Fruit fly (Drosophila melanogaster) whole organism, embryonic: ENCODE results near the gene dgt1.

Experiments used
- Aef1 ChIP-seq: fragments of 200-800 bp; sonication (Bioruptor generic); IDR thresholded peaks from 3 replicates; pipeline ENCODE4 v1.3.6; 2022; ENCODE audit warnings: missing biosample characterization, missing genetic modification characterization
- CG10267 ChIP-seq: fragments of 200-800 bp; sonication (Bioruptor generic); optimal IDR thresholded peaks from 2 replicates; lab custom pipeline; 2018; ENCODE audit warnings: missing biosample characterization, mild to moderate bottlenecking, missing genetic modification characterization, moderate library complexity
- CG10959 ChIP-seq: fragments of 200-800 bp; sonication (Bioruptor generic); IDR thresholded peaks from 2 replicates; pipeline ENCODE4 v1.3.6; 2022; ENCODE audit warnings: missing biosample characterization, missing genetic modification characterization
- CG11085 ChIP-seq: fragments of 200-800 bp; sonication (Bioruptor generic); IDR thresholded peaks from 2 replicates; pipeline ENCODE4 v1.3.6; 2022; ENCODE audit warnings: missing biosample characterization, missing genetic modification characterization
- CG11456 ChIP-seq: fragments of 200-800 bp; sonication (Bioruptor generic); IDR thresholded peaks from 3 replicates; pipeline ENCODE4 v1.3.6; 2022; ENCODE audit warnings: missing biosample characterization, missing genetic modification characterization
- CG12219 ChIP-seq: fragments of 200-800 bp; sonication (Bioruptor generic); optimal IDR thresholded peaks from 3 replicates; lab custom pipeline; 2018; ENCODE audit warnings: missing biosample characterization, mild to moderate bottlenecking, missing genetic modification characterization
- CG13775 ChIP-seq: fragments of 200-800 bp; sonication (Bioruptor generic); optimal IDR thresholded peaks from 3 replicates; lab custom pipeline; 2017; ENCODE audit warnings: missing biosample characterization, mild to moderate bottlenecking, missing genetic modification characterization
- CG15011 ChIP-seq: fragments of 200-800 bp; sonication (Bioruptor generic); optimal IDR thresholded peaks from 3 replicates; lab custom pipeline; 2018; ENCODE audit warnings: missing biosample characterization, mild to moderate bottlenecking, missing genetic modification characterization
- CG15269 ChIP-seq: fragments of 200-800 bp; sonication (Bioruptor generic); optimal IDR thresholded peaks from 2 replicates; lab custom pipeline; 2018; ENCODE audit warnings: missing biosample characterization, mild to moderate bottlenecking, missing genetic modification characterization, moderate library complexity
- CG17829 ChIP-seq: fragments of 200-800 bp; optimal IDR thresholded peaks from 2 replicates; lab custom pipeline; 2019; ENCODE audit warnings: missing biosample characterization, mild to moderate bottlenecking, missing genetic modification characterization, moderate library complexity
- CG2116 ChIP-seq: fragments of 200-800 bp; sonication (Bioruptor generic); optimal IDR thresholded peaks from 3 replicates; lab custom pipeline; 2018; ENCODE audit warnings: missing biosample characterization, mild to moderate bottlenecking, missing genetic modification characterization
- CG2202 ChIP-seq: fragments of 200-800 bp; sonication (Bioruptor generic); optimal IDR thresholded peaks from 2 replicates; lab custom pipeline; 2018; ENCODE audit warnings: missing biosample characterization, mild to moderate bottlenecking, missing genetic modification characterization
- CG2678 ChIP-seq: fragments of 200-800 bp; sonication (Bioruptor generic); optimal IDR thresholded peaks from 3 replicates; lab custom pipeline; 2019; ENCODE audit warnings: missing biosample characterization, mild to moderate bottlenecking, missing genetic modification characterization, moderate library complexity
- CG30020 ChIP-seq: fragments of 200-800 bp; optimal IDR thresholded peaks from 2 replicates; lab custom pipeline; 2019; ENCODE audit warnings: missing biosample characterization, mild to moderate bottlenecking, missing genetic modification characterization, moderate library complexity
- CG32532 ChIP-seq: fragments of 200-800 bp; sonication (Bioruptor generic); IDR thresholded peaks from 2 replicates; pipeline ENCODE4 v1.3.6; 2022; ENCODE audit warnings: missing biosample characterization, missing genetic modification characterization
- CG4360 ChIP-seq: fragments of 200-800 bp; sonication (Bioruptor generic); IDR thresholded peaks from 2 replicates; pipeline ENCODE4 v1.3.6; 2022; ENCODE audit warnings: missing biosample characterization, missing genetic modification characterization
- CG4707 ChIP-seq: fragments of 200-800 bp; sonication (Bioruptor generic); optimal IDR thresholded peaks from 2 replicates; lab custom pipeline; 2018; ENCODE audit warnings: missing biosample characterization, mild to moderate bottlenecking, missing genetic modification characterization, moderate library complexity
- CG6175 ChIP-seq: fragments of 200-800 bp; sonication (Bioruptor generic); IDR thresholded peaks from 3 replicates; pipeline ENCODE4 v1.3.6; 2022; ENCODE audit warnings: missing biosample characterization, missing genetic modification characterization
- CG6813 ChIP-seq: fragments of 200-800 bp; sonication (Bioruptor generic); optimal IDR thresholded peaks from 2 replicates; lab custom pipeline; 2017; ENCODE audit warnings: missing biosample characterization, missing genetic modification characterization, mild to moderate bottlenecking, moderate library complexity, missing genetic modification reagents
- CG7839 ChIP-seq: fragments of 200-800 bp; sonication (Bioruptor generic); optimal IDR thresholded peaks from 3 replicates; lab custom pipeline; 2018; ENCODE audit warnings: missing biosample characterization, mild to moderate bottlenecking, missing genetic modification characterization, moderate library complexity
- CG9817 ChIP-seq: fragments of 200-800 bp; sonication (Bioruptor generic); optimal IDR thresholded peaks from 2 replicates; lab custom pipeline; 2018; ENCODE audit warnings: missing biosample characterization, mild to moderate bottlenecking, missing genetic modification characterization, moderate library complexity
- D ChIP-seq, 2 experiments: fragments of 200-800 bp in 1 of 2; fragments of >200 bp in 1 of 2; sonication (Bioruptor generic) in 1 of 2; optimal IDR thresholded peaks; 2 replicates in 1 of 2; 3 replicates in 1 of 2; lab custom pipeline; 2017; ENCODE audit warnings: mild to moderate bottlenecking in 1 of 2, missing biosample characterization in 1 of 2, missing genetic modification characterization in 1 of 2, missing genetic modification reagents in 1 of 2
- Dfd ChIP-seq, 2 experiments: fragments of >200 bp; optimal IDR thresholded peaks; 2 replicates each; lab custom pipeline; 2017; ENCODE audit warnings: missing biosample characterization in 2 of 2, missing genetic modification characterization in 2 of 2
- Drgx ChIP-seq: fragments of 200-800 bp; sonication (Bioruptor generic); IDR thresholded peaks from 2 replicates; pipeline ENCODE4 v1.3.6; 2022; ENCODE audit warnings: missing biosample characterization, missing genetic modification characterization
- Eip74EF ChIP-seq, 2 experiments: fragments of 200-800 bp in 1 of 2; fragments of >200 bp in 1 of 2; sonication (Bioruptor generic) in 1 of 2; optimal IDR thresholded peaks; 2 replicates each; lab custom pipeline; 2017 to 2019; ENCODE audit warnings: missing biosample characterization in 2 of 2, missing genetic modification characterization in 2 of 2, mild to moderate bottlenecking in 1 of 2, moderate library complexity in 1 of 2
- Gug ChIP-seq: fragments of 200-800 bp; sonication (Bioruptor generic); IDR thresholded peaks from 4 replicates; pipeline ENCODE4 v1.3.6; 2022; ENCODE audit warnings: missing biosample characterization, missing genetic modification characterization
- HmgD ChIP-seq: fragments of 200-800 bp; sonication (Bioruptor generic); optimal IDR thresholded peaks from 3 replicates; lab custom pipeline; 2016; ENCODE audit warnings: missing biosample characterization, missing genetic modification characterization
- Hmr ChIP-seq: fragments of 200-800 bp; sonication (Bioruptor generic); optimal IDR thresholded peaks from 3 replicates; lab custom pipeline; 2017; ENCODE audit warnings: mild to moderate bottlenecking, missing biosample characterization, missing genetic modification reagents, missing genetic modification characterization
- NFAT ChIP-seq: fragments of 200-800 bp; sonication (Bioruptor generic); IDR thresholded peaks from 2 replicates; pipeline ENCODE4 v1.3.6; 2022; ENCODE audit warnings: missing biosample characterization, missing genetic modification characterization
- Sry-β ChIP-seq: fragments of 200-800 bp; sonication (Bioruptor generic); optimal IDR thresholded peaks from 2 replicates; lab custom pipeline; 2018; ENCODE audit warnings: missing biosample characterization, mild to moderate bottlenecking, missing genetic modification characterization, moderate library complexity
- ash1 ChIP-seq: fragments of 200-800 bp; sonication (Bioruptor generic); optimal IDR thresholded peaks from 2 replicates; lab custom pipeline; 2018; ENCODE audit warnings: missing biosample characterization, mild to moderate bottlenecking, missing genetic modification characterization
- cad ChIP-seq: fragments of >200 bp; optimal IDR thresholded peaks from 2 replicates; lab custom pipeline; 2017; ENCODE audit warnings: missing biosample characterization, missing genetic modification characterization
- dysf ChIP-seq: fragments of 200-800 bp; sonication (Bioruptor generic); IDR thresholded peaks from 3 replicates; pipeline ENCODE4 v1.3.6; 2022; ENCODE audit warnings: missing biosample characterization, missing genetic modification characterization
- h ChIP-seq: fragments of >200 bp; optimal IDR thresholded peaks from 2 replicates; lab custom pipeline; 2017
- hkb ChIP-seq, 2 experiments: fragments of 200-800 bp in 1 of 2; fragments of >200 bp in 1 of 2; sonication (Bioruptor generic) in 1 of 2; IDR thresholded peaks in 1 of 2; optimal IDR thresholded peaks in 1 of 2; 2 replicates each; pipeline versions ENCODE4 v1.3.6 to Lab custom; 2017 to 2022; ENCODE audit warnings: missing biosample characterization in 1 of 2, missing genetic modification characterization in 1 of 2
- jigr1 ChIP-seq: fragments of 200-800 bp; sonication (Bioruptor generic); IDR thresholded peaks from 3 replicates; pipeline ENCODE4 v1.3.6; 2022; ENCODE audit warnings: missing biosample characterization, missing genetic modification characterization
- lmd ChIP-seq: fragments of 200-800 bp; sonication (Bioruptor generic); IDR thresholded peaks from 2 replicates; pipeline ENCODE4 v1.3.6; 2022; ENCODE audit warnings: missing biosample characterization, missing genetic modification characterization
- lola ChIP-seq, 3 experiments: fragments of >200 bp in 2 of 3; fragments of 200-800 bp in 1 of 3; sonication (Bioruptor generic) in 1 of 3; optimal IDR thresholded peaks; 2 replicates each; lab custom pipeline; 2017 to 2019; ENCODE audit warnings: missing biosample characterization in 3 of 3, missing genetic modification characterization in 3 of 3, mild to moderate bottlenecking in 1 of 3, moderate library complexity in 1 of 3
- mam ChIP-seq: fragments of 200-800 bp; sonication (Bioruptor generic); optimal IDR thresholded peaks from 3 replicates; lab custom pipeline; 2016; ENCODE audit warnings: missing biosample characterization, missing genetic modification characterization
- mld ChIP-seq: fragments of 200-800 bp; sonication (Bioruptor generic); IDR thresholded peaks from 3 replicates; pipeline ENCODE4 v1.3.6; 2022; ENCODE audit warnings: missing biosample characterization, missing genetic modification characterization; ENCODE audit not compliant: partially characterized antibody
- nerfin-1 ChIP-seq: fragments of 200-800 bp; sonication (Bioruptor generic); optimal IDR thresholded peaks from 3 replicates; lab custom pipeline; 2019; ENCODE audit warnings: missing biosample characterization, mild to moderate bottlenecking, missing genetic modification characterization, moderate library complexity
- pho ChIP-seq: fragments of 200-800 bp; sonication (Bioruptor generic); optimal IDR thresholded peaks from 2 replicates; lab custom pipeline; 2016; ENCODE audit warnings: missing biosample characterization, missing genetic modification characterization
- sim ChIP-seq: fragments of 200-800 bp; sonication (Bioruptor generic); IDR thresholded peaks from 2 replicates; pipeline ENCODE4 v1.3.6; 2022; ENCODE audit warnings: missing biosample characterization, missing genetic modification characterization
- sob ChIP-seq: fragments of 200-800 bp; sonication (Bioruptor generic); IDR thresholded peaks from 2 replicates; pipeline ENCODE4 v1.3.6; 2022; ENCODE audit warnings: missing biosample characterization, missing genetic modification characterization
- sqz ChIP-seq: fragments of 200-800 bp; sonication (Bioruptor generic); optimal IDR thresholded peaks from 3 replicates; lab custom pipeline; 2018; ENCODE audit warnings: missing biosample characterization, mild to moderate bottlenecking, missing genetic modification characterization
- tll ChIP-seq, 2 experiments: fragments of 200-800 bp in 1 of 2; fragments of >200 bp in 1 of 2; sonication (Bioruptor generic) in 1 of 2; optimal IDR thresholded peaks; 2 replicates each; lab custom pipeline; 2017 to 2019; ENCODE audit warnings: missing biosample characterization in 2 of 2, missing genetic modification characterization in 2 of 2, mild to moderate bottlenecking in 1 of 2, moderate library complexity in 1 of 2
- tx ChIP-seq: fragments of 200-800 bp; sonication (Bioruptor generic); optimal IDR thresholded peaks from 2 replicates; lab custom pipeline; 2016; ENCODE audit warnings: missing biosample characterization, missing genetic modification characterization
- wor ChIP-seq: fragments of 200-800 bp; sonication (Bioruptor generic); IDR thresholded peaks from 2 replicates; pipeline ENCODE4 v1.3.6; 2022; ENCODE audit warnings: missing biosample characterization, missing genetic modification characterization
- zen2 ChIP-seq: fragments of 200-800 bp; sonication (Bioruptor generic); IDR thresholded peaks from 3 replicates; pipeline ENCODE4 v1.3.6; 2022; ENCODE audit warnings: missing biosample characterization, missing genetic modification characterization; ENCODE audit not compliant: partially characterized antibody

The dgt1 gene

dm6 chr3R:29898588-29898987 is 41.3 kb upstream of the dgt1 start (continued):
- TF ChIP-seq CG2678 (tag; lab: Kevin White, UChicago): peak; percentile 19
- no peak for TF ChIP-seq CG2202 (tag; lab: Kevin White, UChicago)
- TF ChIP-seq mld (GFP tag; lab: Robert Waterston, UW): no peak
- no peak for TF ChIP-seq D (optimal IDR thresholded peaks at IDR 0.05; lab: Kevin White, UChicago)
- TF ChIP-seq D (GFP tag; optimal IDR thresholded peaks at IDR 0.05; lab: Kevin White, UChicago): no peak
- peak; percentile 19; the same call in 1 of the 2 replicates for TF ChIP-seq NFAT (GFP tag; lab: Robert Waterston, UW)
- TF ChIP-seq CG4707 (GFP tag; lab: Kevin White, UChicago): no peak
- no peak for TF ChIP-seq h (lab: Kevin White, UChicago)
- TF ChIP-seq dysf (GFP tag; lab: Robert Waterston, UW): peak; percentile 47; the same call in 1 of the 3 replicates
- no peak for TF ChIP-seq Eip74EF (GFP tag; optimal IDR thresholded peaks at IDR 0.05; lab: Kevin White, UChicago)
- TF ChIP-seq hkb (optimal IDR thresholded peaks at IDR 0.05; lab: Kevin White, UChicago): no peak
- 0 out of 2 replicates have a peak, but pooled peaks have one; percentile 7 for TF ChIP-seq hkb (GFP tag; IDR thresholded peaks at IDR 0.05; lab: Robert Waterston, UW)
- TF ChIP-seq CG11085: no peak
- no peak for TF ChIP-seq CG11456
- no peak for TF ChIP-seq CG10959 (GFP tag; lab: Robert Waterston, UW)
- TF ChIP-seq CG15269: peak; percentile 5
- TF ChIP-seq HmgD (GFP tag; lab: Kevin White, UChicago): no peak
- TF ChIP-seq sob (GFP tag; lab: Robert Waterston, UW): 0 out of 2 replicates have a peak, but pooled peaks have one; percentile 26
- TF ChIP-seq CG12219 (GFP tag; lab: Kevin White, UChicago): no peak
- TF ChIP-seq mam (GFP tag; lab: Kevin White, UChicago): no peak
- TF ChIP-seq CG13775: no peak
- no peak for TF ChIP-seq CG6813 (GFP tag; lab: Kevin White, UChicago)
- 0 out of 2 replicates have a peak, but pooled peaks have one; percentile 24 for TF ChIP-seq CG32532
- TF ChIP-seq sqz (GFP tag; lab: Kevin White, UChicago): no peak
- no peak for TF ChIP-seq Aef1 (GFP tag; lab: Robert Waterston, UW)
- TF ChIP-seq wor (GFP tag; lab: Robert Waterston, UW): no peak
- no peak for TF ChIP-seq Gug (GFP tag; lab: Robert Waterston, UW)
- peak; percentile 60; the same call in 1 of the 2 replicates for TF ChIP-seq Drgx
- no peak for TF ChIP-seq ash1 (GFP tag; lab: Kevin White, UChicago)
- no peak for TF ChIP-seq CG30020 (tag; lab: Kevin White, UChicago)
- TF ChIP-seq CG17829 (tag; lab: Kevin White, UChicago): no peak
- no peak for TF ChIP-seq jigr1 (GFP tag; lab: Robert Waterston, UW)
- no peak for TF ChIP-seq CG4360 (GFP tag; lab: Robert Waterston, UW)
- no peak for TF ChIP-seq Sry-β (GFP tag; lab: Kevin White, UChicago)
- TF ChIP-seq Hmr (GFP tag; lab: Kevin White, UChicago): no peak
- no peak for TF ChIP-seq cad (GFP tag; lab: Kevin White, UChicago)
- TF ChIP-seq CG15011 (GFP tag; lab: Kevin White, UChicago): no peak
- no peak for TF ChIP-seq Dfd (GFP tag; optimal IDR thresholded peaks at IDR 0.05; lab: Kevin White, UChicago)
- TF ChIP-seq tx: no peak
- TF ChIP-seq pho (GFP tag; lab: Kevin White, UChicago): no peak
- no peak; the same call in 1 of the 2 replicates for TF ChIP-seq lmd (GFP tag; lab: Robert Waterston, UW)
- no peak for TF ChIP-seq sim (GFP tag; lab: Robert Waterston, UW)
- TF ChIP-seq lola (GFP tag; optimal IDR thresholded peaks at IDR 0.05; lab: Kevin White, UChicago): no peak
- no peak for TF ChIP-seq CG6175 (GFP tag; lab: Robert Waterston, UW)
- no peak for TF ChIP-seq CG10267 (tag; lab: Kevin White, UChicago)
- no peak for TF ChIP-seq CG9817 (tag; lab: Kevin White, UChicago)
- no peak for TF ChIP-seq zen2 (GFP tag; lab: Robert Waterston, UW)
- no peak for TF ChIP-seq tll (GFP tag; optimal IDR thresholded peaks at IDR 0.05; lab: Kevin White, UChicago)
- TF ChIP-seq CG7839 (tag; lab: Kevin White, UChicago): no peak
- TF ChIP-seq CG2116 (GFP tag; lab: Kevin White, UChicago): no peak
- no peak for TF ChIP-seq nerfin-1 (tag; lab: Kevin White, UChicago)
